Fruit fly (Drosophila melanogaster) whole organism, pupa: ENCODE data around the gene Uba5.

Source experiments
- CG14655 ChIP-seq: fragments of 200-800 bp; sonication (Bioruptor generic); optimal IDR thresholded peaks from 3 replicates; lab custom pipeline; 2017; ENCODE audit warnings: mild to moderate bottlenecking, missing biosample characterization, missing genetic modification reagents, missing genetic modification characterization
- CG15710 ChIP-seq: fragments of 200-800 bp; sonication (Bioruptor generic); optimal IDR thresholded peaks from 2 replicates; lab custom pipeline; 2018; ENCODE audit warnings: missing biosample characterization, mild to moderate bottlenecking, missing genetic modification characterization, moderate library complexity
- CG32121 ChIP-seq: fragments of 200-800 bp; sonication (Bioruptor generic); IDR thresholded peaks from 2 replicates; pipeline ENCODE4 v1.3.6; 2022; ENCODE audit warnings: missing biosample characterization, missing genetic modification characterization
- CG34367 ChIP-seq: fragments of 200-800 bp; sonication (Bioruptor generic); optimal IDR thresholded peaks from 2 replicates; lab custom pipeline; 2018; ENCODE audit warnings: missing biosample characterization, mild to moderate bottlenecking, missing genetic modification characterization
- CG4496 ChIP-seq: fragments of 200-800 bp; sonication (Bioruptor generic); IDR thresholded peaks from 3 replicates; pipeline ENCODE4 v1.3.6; 2022; ENCODE audit warnings: missing biosample characterization, missing genetic modification characterization
- CG8159 ChIP-seq: fragments of 200-800 bp; sonication (Bioruptor generic); optimal IDR thresholded peaks from 3 replicates; lab custom pipeline; 2018; ENCODE audit warnings: missing biosample characterization, mild to moderate bottlenecking, missing genetic modification characterization, moderate library complexity
- CG8301 ChIP-seq: fragments of 200-800 bp; sonication (Bioruptor generic); optimal IDR thresholded peaks from 2 replicates; lab custom pipeline; 2018; ENCODE audit warnings: missing biosample characterization, mild to moderate bottlenecking, missing genetic modification characterization
- CG9948 ChIP-seq: fragments of 200-800 bp; sonication (Bioruptor generic); optimal IDR thresholded peaks from 2 replicates; lab custom pipeline; 2018; ENCODE audit warnings: missing biosample characterization, mild to moderate bottlenecking, missing genetic modification characterization, moderate library complexity
- D1 ChIP-seq: fragments of 200-800 bp; sonication (Bioruptor generic); optimal IDR thresholded peaks from 2 replicates; lab custom pipeline; 2018; ENCODE audit warnings: missing biosample characterization, mild to moderate bottlenecking, missing genetic modification characterization, moderate library complexity
- EcR ChIP-seq: fragments of 200-800 bp; sonication (Bioruptor generic); optimal IDR thresholded peaks from 3 replicates; lab custom pipeline; 2019; ENCODE audit warnings: missing biosample characterization, missing genetic modification characterization, mild to moderate bottlenecking, moderate library complexity, missing genetic modification reagents
- Ets98B ChIP-seq: fragments of 200-800 bp; sonication (Bioruptor generic); IDR thresholded peaks from 2 replicates; pipeline ENCODE4 v1.3.6; 2022; ENCODE audit warnings: missing biosample characterization, missing genetic modification characterization
- Pif1A ChIP-seq: fragments of 200-800 bp; sonication (Bioruptor generic); optimal IDR thresholded peaks from 3 replicates; lab custom pipeline; 2016; ENCODE audit warnings: missing biosample characterization, missing genetic modification characterization
- Snoo ChIP-seq: fragments of 200-800 bp; sonication (Bioruptor generic); optimal IDR thresholded peaks from 3 replicates; lab custom pipeline; 2017; ENCODE audit warnings: missing biosample characterization, mild to moderate bottlenecking, missing genetic modification characterization, inconsistent platforms
- gl ChIP-seq: fragments of 200-800 bp; sonication (Bioruptor generic); optimal IDR thresholded peaks from 2 replicates; lab custom pipeline; 2018; ENCODE audit warnings: missing biosample characterization, mild to moderate bottlenecking, missing genetic modification characterization

DNA sequence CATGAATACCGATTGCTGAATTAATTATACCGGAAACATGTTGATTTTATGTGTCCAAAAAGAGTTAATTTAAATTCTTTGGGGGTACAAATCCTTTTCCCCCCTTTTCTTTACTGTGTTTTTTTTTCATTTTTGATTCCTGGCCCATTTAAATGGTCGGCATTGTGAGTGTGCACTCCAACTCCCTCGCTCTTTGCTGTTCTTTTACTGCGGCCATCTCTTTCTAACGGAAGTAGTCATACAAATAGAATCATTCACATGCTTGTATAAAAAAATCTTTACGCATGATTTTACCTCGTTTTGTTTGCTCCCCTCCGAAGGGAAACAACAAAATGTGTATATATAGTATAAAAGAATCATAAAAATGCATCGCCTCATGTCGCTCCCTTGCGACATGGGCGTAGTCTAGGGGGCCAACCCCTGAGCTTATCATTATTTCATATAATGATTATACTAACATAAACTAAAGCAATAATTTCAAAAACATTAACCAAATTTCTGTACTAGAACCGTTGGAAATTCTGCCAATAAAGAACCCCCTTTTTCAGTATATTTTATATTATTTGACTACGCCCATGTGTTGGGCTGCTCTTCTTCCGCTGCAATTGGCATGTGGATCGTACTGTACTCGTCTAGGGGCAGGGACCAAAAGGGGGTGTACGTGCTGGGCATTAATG lies 44.8 kb downstream of the Uba5 start:
- peak; percentile 58; the same call in 1 of the 2 replicates for TF ChIP-seq CG32121 (GFP tag; lab: Robert Waterston, UW)
- peak; percentile 65 for TF ChIP-seq CG34367 (tag; lab: Kevin White, UChicago)
- TF ChIP-seq CG9948 (tag; lab: Kevin White, UChicago): peak; percentile 74
- TF ChIP-seq D1: no peak
- peak; percentile 80 for TF ChIP-seq CG8159
- TF ChIP-seq Snoo (tag; lab: Kevin White, UChicago): peak; percentile 36
- TF ChIP-seq Ets98B (GFP tag; lab: Robert Waterston, UW): peak; percentile 68
- no peak for TF ChIP-seq EcR (GFP tag; lab: Kevin White, UChicago)
- TF ChIP-seq CG15710 (tag; lab: Kevin White, UChicago): peak; percentile 83
- peak; percentile 55 for TF ChIP-seq CG8301
- TF ChIP-seq CG14655 (GFP tag; lab: Kevin White, UChicago): peak; percentile 77
- peak; percentile 61 for TF ChIP-seq Pif1A
- peak; percentile 77 for TF ChIP-seq CG4496 (GFP tag; lab: Robert Waterston, UW)
- TF ChIP-seq gl (tag; lab: Kevin White, UChicago): peak; percentile 32
